Fruit fly (Drosophila melanogaster) whole organism, embryonic: ENCODE data around the gene dpy.

ENCODE experiments used
- BtbVII ChIP-seq: fragments of 200-800 bp; sonication (Bioruptor generic); optimal IDR thresholded peaks from 3 replicates; lab custom pipeline; 2017; ENCODE audit warnings: missing biosample characterization, mild to moderate bottlenecking, missing genetic modification characterization
- CG11695 ChIP-seq: fragments of 200-800 bp; sonication (Bioruptor generic); IDR thresholded peaks from 3 replicates; pipeline ENCODE4 v1.3.6; 2022; ENCODE audit warnings: missing biosample characterization, missing genetic modification characterization
- CG42726 ChIP-seq: fragments of 200-800 bp; sonication (Bioruptor generic); IDR thresholded peaks from 2 replicates; pipeline ENCODE4 v1.3.6; 2022; ENCODE audit warnings: missing biosample characterization, missing genetic modification characterization; ENCODE audit not compliant: partially characterized antibody
- CG4730 ChIP-seq: fragments of 200-800 bp; sonication (Bioruptor generic); IDR thresholded peaks from 2 replicates; pipeline ENCODE4 v1.3.6; 2022; ENCODE audit warnings: missing biosample characterization, missing genetic modification characterization
- CG5180 ChIP-seq: fragments of 200-800 bp; sonication (Bioruptor generic); optimal IDR thresholded peaks from 3 replicates; lab custom pipeline; 2017; ENCODE audit warnings: missing biosample characterization, missing genetic modification characterization, mild to moderate bottlenecking, moderate library complexity, missing genetic modification reagents
- Neu2 ChIP-seq: fragments of 200-800 bp; sonication (Bioruptor generic); optimal IDR thresholded peaks from 3 replicates; lab custom pipeline; 2016; ENCODE audit warnings: missing biosample characterization, missing genetic modification characterization, borderline replicate concordance
- Nf-YA ChIP-seq: fragments of 200-800 bp; sonication (Bioruptor generic); IDR thresholded peaks from 2 replicates; pipeline ENCODE4 v1.3.6; 2022; ENCODE audit warnings: missing biosample characterization, missing genetic modification characterization
- Six4 ChIP-seq: fragments of 200-800 bp; sonication (Bioruptor generic); optimal IDR thresholded peaks from 2 replicates; lab custom pipeline; 2016; ENCODE audit warnings: missing biosample characterization, missing genetic modification characterization
- ems ChIP-seq: fragments of 200-800 bp; sonication (Bioruptor generic); optimal IDR thresholded peaks from 3 replicates; lab custom pipeline; 2016; ENCODE audit warnings: missing biosample characterization, missing genetic modification characterization
- kni ChIP-seq: fragments of 200-800 bp; sonication (Bioruptor generic); optimal IDR thresholded peaks from 3 replicates; lab custom pipeline; 2017; ENCODE audit warnings: mild to moderate bottlenecking, missing biosample characterization, missing genetic modification reagents, missing genetic modification characterization
- psq ChIP-seq: fragments of 200-800 bp; sonication (Bioruptor generic); optimal IDR thresholded peaks from 2 replicates; lab custom pipeline; 2017; ENCODE audit warnings: missing biosample characterization, missing genetic modification characterization

dm6 chr2L:4456539-4456994, 157.5 kb downstream of the dpy start, which contains the start of gene Gs1l:
- TF ChIP-seq CG4730 (GFP tag; lab: Robert Waterston, UW) (no peak), Six4 (GFP tag; lab: Kevin White, UChicago) (no peak), psq (GFP tag; lab: Kevin White, UChicago) (no peak), Neu2 (no peak), CG42726 (no peak), CG11695 (GFP tag; lab: Robert Waterston, UW) (no peak), CG5180 (GFP tag; lab: Kevin White, UChicago) (no peak), ems (GFP tag; lab: Kevin White, UChicago) (no peak), BtbVII (no peak), Nf-YA (GFP tag; lab: Robert Waterston, UW) (no peak), kni (GFP tag; lab: Kevin White, UChicago) (no peak)
